Worm (Caenorhabditis elegans) whole organism, late embryonic: ENCODE results near the gene dmsr-1.

Experiments
- C08G9.2 ChIP-seq: sonication (generic microtip); optimal IDR thresholded peaks from 2 replicates; lab custom pipeline; 2016; ENCODE audit warnings: mild to moderate bottlenecking, missing genetic modification characterization, moderate library complexity, missing compliant biosample characterization
- Y22D7AL.16 ChIP-seq: sonication (generic microtip); optimal IDR thresholded peaks from 2 replicates; lab custom pipeline; 2016; ENCODE audit warnings: missing genetic modification characterization, missing compliant biosample characterization
- dmd-4 ChIP-seq: sonication (generic microtip); optimal IDR thresholded peaks from 2 replicates; lab custom pipeline; 2016; ENCODE audit warnings: borderline replicate concordance, missing genetic modification characterization, missing compliant biosample characterization
- fkh-10 ChIP-seq: fragments of 150-350 bp; optimal IDR thresholded peaks from 2 replicates; lab custom pipeline; 2014; ENCODE audit warnings: missing biosample characterization, missing genetic modification reagents, missing genetic modification characterization
- hlh-15 ChIP-seq: sonication (generic microtip); optimal IDR thresholded peaks from 2 replicates; lab custom pipeline; 2016; ENCODE audit warnings: missing genetic modification characterization, missing compliant biosample characterization
- lin-11 ChIP-seq: fragments of 200-800 bp; sonication (Bioruptor generic); optimal IDR thresholded peaks from 2 replicates; lab custom pipeline; 2018; ENCODE audit warnings: mild to moderate bottlenecking, missing genetic modification characterization, missing compliant biosample characterization
- nfya-1 ChIP-seq: sonication (generic microtip); optimal IDR thresholded peaks from 2 replicates; lab custom pipeline; 2017; ENCODE audit warnings: missing genetic modification characterization, mild to moderate bottlenecking, missing compliant biosample characterization, antibody characterized with exemption, moderate library complexity
- pax-1 ChIP-seq: fragments of 150-350 bp; optimal IDR thresholded peaks from 2 replicates; lab custom pipeline; 2014; ENCODE audit warnings: missing biosample characterization, missing genetic modification characterization
- pha-4 ChIP-seq: fragments of 150-350 bp; optimal IDR thresholded peaks from 2 replicates; lab custom pipeline; 2018; ENCODE audit warnings: missing biosample characterization, missing genetic modification reagents, missing genetic modification characterization
- tbx-2 ChIP-seq: sonication (generic microtip); optimal IDR thresholded peaks from 2 replicates; lab custom pipeline; 2016; ENCODE audit warnings: missing genetic modification characterization, missing compliant biosample characterization

DNA sequence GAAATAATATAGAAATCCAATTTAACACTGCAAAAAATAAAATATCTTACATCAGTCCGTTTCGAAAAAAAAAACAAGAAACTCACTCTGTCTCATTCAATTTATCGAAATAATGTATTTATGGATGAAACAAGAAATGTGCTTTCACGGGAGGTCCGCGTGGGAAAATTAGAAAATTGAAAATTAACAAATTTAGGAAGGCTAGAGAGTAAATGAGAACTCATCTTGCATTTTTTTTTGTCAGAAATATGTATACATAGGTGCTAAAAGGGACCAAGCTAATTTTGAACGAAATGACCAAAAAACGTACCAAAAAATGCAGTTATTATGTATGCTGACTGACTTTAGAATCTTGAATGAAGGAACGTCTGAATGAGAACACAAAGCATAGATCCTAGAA, 14.0 kb upstream of the dmsr-1 start, which contains the start of gene T26H10.2:
- TF ChIP-seq hlh-15 (tag; lab: Kevin White, UChicago) (no peak), dmd-4 (tag; lab: Kevin White, UChicago) (no peak), lin-11 (tag; lab: Kevin White, UChicago) (no peak), pha-4 (no peak), Y22D7AL.16 (tag; lab: Kevin White, UChicago) (no peak), nfya-1 (tag; lab: Kevin White, UChicago) (no peak), C08G9.2 (tag; lab: Kevin White, UChicago) (no peak), pax-1 (no peak), fkh-10 (GFP tag; lab: Kevin White, UChicago) (no peak), tbx-2 (tag; lab: Kevin White, UChicago) (no peak)
